Fruit fly (Drosophila melanogaster): ENCODE results near the gene CG32512.

Gene CG32512

dm6 chrX:21035208-21035937 is 32.0 kb downstream of the CG32512 start, which contains the start of gene Ntf-2:
Gene Ntf-2, plus strand, starts transcription at chrX:21035469.
- no peak for TF ChIP-seq CG17801 (GFP tag; optimal IDR thresholded peaks at IDR 0.05; ENCODE audit: partially characterized antibody)

DNA sequence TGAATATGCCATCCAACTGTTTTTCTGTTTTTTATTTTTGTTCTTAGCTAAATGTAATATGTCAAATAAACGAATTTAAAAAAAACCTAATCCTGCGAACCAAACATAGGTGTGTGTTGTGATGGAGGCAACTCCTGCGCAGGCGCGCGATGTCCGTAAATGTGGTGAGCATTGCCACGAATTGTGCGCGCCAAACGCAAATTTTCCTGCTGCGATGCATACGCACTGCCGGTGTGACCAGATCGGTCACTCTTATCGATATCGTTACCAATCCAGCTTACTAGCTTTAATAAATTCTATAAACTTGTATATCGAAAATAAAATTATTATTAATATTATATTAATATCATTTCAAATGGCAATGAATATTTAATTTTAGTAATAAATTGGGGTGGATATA is 32.7 kb downstream of the CG32512 start:
- TF ChIP-seq CG17801 (GFP tag; optimal IDR thresholded peaks at IDR 0.05; ENCODE audit: partially characterized antibody) = no peak

DNA sequence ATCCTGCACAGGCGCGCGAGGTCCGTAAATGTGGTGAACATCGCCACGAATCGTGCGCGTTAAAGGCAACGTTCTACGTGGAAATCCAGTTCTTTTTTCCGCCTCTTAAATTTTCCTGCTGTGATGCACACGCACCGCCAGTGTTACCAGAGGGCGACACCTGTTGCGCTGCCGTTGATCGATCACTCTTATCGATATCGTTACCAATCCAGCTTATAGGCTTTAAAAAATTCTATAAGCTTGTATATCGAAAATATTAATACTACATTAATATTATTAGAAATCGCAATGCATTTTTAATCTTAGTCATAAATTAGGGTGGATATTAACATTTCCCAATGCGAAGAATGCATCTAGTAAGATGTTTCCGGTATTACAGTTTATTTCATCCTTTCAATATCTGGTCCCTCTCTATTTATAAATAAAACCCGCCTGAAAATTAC is 35.5 kb downstream of the CG32512 start, which contains the start of gene CG1529:
TSS of gene CG1529 (minus strand) at position 132 of the 443 bp plus-strand sequence.
- TF ChIP-seq CG17801 (GFP tag; optimal IDR thresholded peaks at IDR 0.05; ENCODE audit: partially characterized antibody) = peak; percentile 39

DNA sequence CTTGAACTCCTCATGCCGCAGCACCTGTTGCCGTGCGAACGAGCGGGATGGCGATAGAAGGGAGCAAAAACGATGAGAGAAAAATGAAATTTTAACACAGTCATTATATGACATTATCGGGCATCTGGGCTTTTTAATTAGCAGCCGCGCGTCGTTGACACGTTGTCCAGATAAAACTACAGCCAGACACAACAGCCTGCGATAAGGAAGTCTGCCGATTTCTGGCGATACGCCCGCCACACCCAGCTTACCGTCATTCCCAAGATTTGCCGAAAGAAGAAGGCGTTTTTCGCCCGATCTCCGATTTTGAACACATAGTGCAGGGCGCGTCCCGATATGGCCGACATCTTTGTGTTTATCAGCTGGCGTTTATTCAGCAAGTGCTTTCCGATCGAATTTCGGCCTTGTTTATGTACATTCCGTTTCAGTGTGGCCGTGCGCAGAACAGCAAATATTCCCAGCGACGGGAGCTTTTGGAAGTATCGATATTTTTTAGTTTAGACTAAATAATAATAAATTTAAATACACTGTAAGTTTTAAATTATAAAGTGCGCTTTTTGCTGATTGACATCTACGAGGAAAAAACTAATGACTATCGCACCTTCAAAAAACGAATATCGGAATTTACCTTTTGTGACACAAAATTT is 39.3 kb downstream of the CG32512 start, which contains the start of gene CG1532:
TSS of gene CG1532 (minus strand) at position 433 of the 647 bp plus-strand sequence.
- TF ChIP-seq CG17801 (GFP tag; optimal IDR thresholded peaks at IDR 0.05; ENCODE audit: partially characterized antibody) = peak; percentile 33

DNA sequence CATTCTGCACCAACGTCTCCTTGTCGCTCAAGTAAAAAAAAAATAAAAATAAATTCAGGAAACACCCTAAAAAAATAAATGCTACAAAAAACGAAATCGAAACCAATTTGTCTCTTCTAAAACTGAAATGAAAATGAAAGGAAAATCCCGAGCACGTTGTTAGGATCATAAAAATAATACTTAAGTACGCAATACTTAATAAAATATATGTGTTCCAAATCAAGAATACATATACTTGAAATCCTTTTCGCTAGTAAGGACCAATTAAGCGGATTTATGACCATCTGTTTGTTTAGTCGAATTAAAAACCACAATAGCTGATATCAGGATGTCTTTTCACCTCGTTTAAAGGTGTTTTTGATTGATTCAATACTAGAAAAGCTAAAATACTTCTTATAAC is 41.6 kb downstream of the CG32512 start, which contains the start of gene r-cup:
TSS of gene r-cup (minus strand) at position 101 of the 400 bp plus-strand sequence.
- TF ChIP-seq CG17801 (GFP tag; optimal IDR thresholded peaks at IDR 0.05; ENCODE audit: partially characterized antibody) = no peak

dm6 chrX:21017568-21017967 is 49.8 kb downstream of the CG32512 start:
- TF ChIP-seq CG17801 (GFP tag; optimal IDR thresholded peaks at IDR 0.05; ENCODE audit: partially characterized antibody) = no peak
